2 worm cellular contexts compared by ENCODE assay signal in the genomic region with DNA sequence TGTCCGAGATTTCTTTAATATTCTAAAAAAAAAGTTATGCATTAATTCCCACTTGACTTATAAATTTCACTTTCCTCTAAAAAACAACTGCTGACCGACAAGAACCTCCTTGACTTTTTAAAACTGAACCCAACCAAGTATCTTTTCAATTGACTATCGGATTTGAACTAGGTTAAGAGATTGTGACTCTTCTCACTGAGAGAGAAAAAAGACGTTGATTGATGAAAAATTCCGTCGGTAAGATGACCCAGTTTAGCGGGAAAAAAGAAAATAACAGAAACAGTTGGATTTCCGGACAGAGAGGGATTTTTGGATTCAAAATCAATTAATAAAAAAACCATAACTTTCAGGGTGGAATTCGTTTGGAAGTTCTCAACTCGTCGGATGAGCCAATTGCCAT.
TF ChIP-seq lines count a peak whose summit lies in the region.

No protein-coding gene starts in this region.

TF ChIP-seq in whole organism, L1 larva, 84 proteins besides CTCF, POLR2A, EP300 and RAD21:
- TF ChIP-seq nhr-11 (tag; optimal IDR thresholded peaks at IDR 0.05; lab: Kevin White, UChicago) (no peak), blmp-1 (tag; optimal IDR thresholded peaks at IDR 0.05; lab: Kevin White, UChicago) (peak; percentile 81)

TF ChIP-seq in whole organism, L3 larva, 47 proteins besides CTCF, POLR2A, EP300 and RAD21:
- no peak for TF ChIP-seq skn-1 (tag; optimal IDR thresholded peaks at IDR 0.05; lab: Kevin White, UChicago)
- no peak for TF ChIP-seq elt-1 (tag; optimal IDR thresholded peaks at IDR 0.05; lab: Kevin White, UChicago)
- no peak for TF ChIP-seq fos-1 (tag; optimal IDR thresholded peaks at IDR 0.05; lab: Kevin White, UChicago)
- TF ChIP-seq R02D3.7 (tag; optimal IDR thresholded peaks at IDR 0.05; lab: Kevin White, UChicago): no peak
- no peak for TF ChIP-seq ztf-11 (tag; optimal IDR thresholded peaks at IDR 0.05; lab: Kevin White, UChicago)
- TF ChIP-seq aly-2 (tag; optimal IDR thresholded peaks at IDR 0.05; lab: Kevin White, UChicago): no peak
- TF ChIP-seq nhr-23 (tag; optimal IDR thresholded peaks at IDR 0.05; lab: Kevin White, UChicago): peak; percentile 62
- no peak for TF ChIP-seq lin-15B (tag; optimal IDR thresholded peaks at IDR 0.05; lab: Kevin White, UChicago)
- no peak for TF ChIP-seq hmg-11 (tag; optimal IDR thresholded peaks at IDR 0.05; lab: Kevin White, UChicago)
TF ChIP-seq in whole organism, L3 larva: peak in this region for 1.
